Worm (Caenorhabditis elegans): Measurements from ENCODE around the gene ZK945.4.

DNA sequence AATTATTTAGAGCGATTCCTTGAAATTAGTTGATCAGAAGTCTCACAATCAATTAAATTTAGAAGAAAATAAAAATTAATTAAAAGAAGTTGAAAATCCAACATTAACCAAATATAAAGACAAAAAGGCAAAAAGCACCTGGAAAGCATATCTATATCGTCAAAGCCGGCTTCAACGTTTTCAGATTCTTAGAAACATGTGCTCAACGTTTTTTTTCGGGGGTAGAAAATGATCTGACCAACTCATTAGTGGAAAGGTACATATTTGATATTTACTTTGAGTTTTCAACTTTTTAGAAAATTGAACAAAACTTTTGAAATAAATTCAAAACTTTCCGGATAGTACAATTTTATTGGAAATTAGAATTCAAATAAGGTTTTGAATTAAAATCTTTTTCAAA, 27.3 kb upstream of the ZK945.4 start:
- TF ChIP-seq lin-15B (tag; optimal IDR thresholded peaks at IDR 0.05) (no peak), nhr-77 (tag; optimal IDR thresholded peaks at IDR 0.05) (no peak), hmg-11 (tag; optimal IDR thresholded peaks at IDR 0.05) (no peak), ama-1 (optimal IDR thresholded peaks at IDR 0.05) (no peak), pqm-1 (tag; optimal IDR thresholded peaks at IDR 0.05) (no peak), unc-62 (GFP tag; optimal IDR thresholded peaks at IDR 0.05) (no peak), mdl-1 (tag; optimal IDR thresholded peaks at IDR 0.05) (no peak), ZK546.5 (tag; optimal IDR thresholded peaks at IDR 0.05) (no peak)
